Fruit fly (Drosophila melanogaster) S2 (cell line): ENCODE measurements around the gene Nedd4.

Experiments
- CG8478 ChIP-seq: fragments of >200 bp; optimal IDR thresholded peaks from 2 replicates; lab custom pipeline; 2018
- CTCF ChIP-seq, 2 experiments: fragments of >200 bp; optimal IDR thresholded peaks; 2 replicates each; lab custom pipeline; 2018

DNA sequence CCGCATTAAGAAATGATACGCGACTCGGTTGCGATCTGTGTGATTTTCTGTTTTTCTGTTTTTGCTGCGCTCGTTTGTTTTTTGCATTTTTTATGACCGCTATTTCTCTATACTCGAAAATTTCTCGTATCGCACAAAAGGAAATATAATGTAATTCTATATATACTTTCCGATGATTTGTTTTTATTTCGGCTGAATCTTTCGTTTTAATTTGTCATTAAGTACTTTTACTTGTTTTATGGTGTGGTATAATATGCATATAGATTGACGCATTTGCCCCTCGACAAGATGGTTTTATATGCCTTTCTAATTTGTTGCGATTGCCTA, 40.6 kb downstream of the Nedd4 start:
- TF ChIP-seq CG8478 (lab: Kevin White, UChicago) (no peak), CTCF (optimal IDR thresholded peaks at IDR 0.05; lab: Kevin White, UChicago) (no peak)
